Fruit fly (Drosophila melanogaster): ENCODE data around the gene CG14323.

CG14323 gene

DNA sequence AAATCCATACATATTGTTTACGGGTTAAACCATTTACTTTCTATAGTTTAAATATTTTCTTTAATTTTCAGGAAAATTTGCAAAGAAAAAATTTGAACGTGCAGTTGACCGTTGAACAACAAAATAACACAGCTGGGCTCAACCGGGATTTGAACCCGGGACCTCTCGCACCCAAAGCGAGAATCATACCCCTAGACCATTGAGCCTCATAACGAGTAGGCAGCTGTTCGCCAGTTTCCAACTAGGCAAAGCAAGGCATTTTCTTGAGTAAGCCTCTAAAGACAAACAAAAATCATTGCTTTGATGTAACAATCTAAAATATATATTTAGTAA lies 4.0 kb downstream of the CG14323 start (continued):
- TF ChIP-seq Hr39 (GFP tag; optimal IDR thresholded peaks at IDR 0.05) = no peak
- no peak for TF ChIP-seq CG8319 (GFP tag; optimal IDR thresholded peaks at IDR 0.05)
- TF ChIP-seq Ets21C (GFP tag; optimal IDR thresholded peaks at IDR 0.05) = no peak
- TF ChIP-seq CG6854 (GFP tag; optimal IDR thresholded peaks at IDR 0.05) = no peak
- TF ChIP-seq topi (GFP tag; optimal IDR thresholded peaks at IDR 0.05) = no peak
- no peak for TF ChIP-seq CG6276 (GFP tag; optimal IDR thresholded peaks at IDR 0.05)
- no peak for TF ChIP-seq Sox14 (GFP tag; optimal IDR thresholded peaks at IDR 0.05)

DNA sequence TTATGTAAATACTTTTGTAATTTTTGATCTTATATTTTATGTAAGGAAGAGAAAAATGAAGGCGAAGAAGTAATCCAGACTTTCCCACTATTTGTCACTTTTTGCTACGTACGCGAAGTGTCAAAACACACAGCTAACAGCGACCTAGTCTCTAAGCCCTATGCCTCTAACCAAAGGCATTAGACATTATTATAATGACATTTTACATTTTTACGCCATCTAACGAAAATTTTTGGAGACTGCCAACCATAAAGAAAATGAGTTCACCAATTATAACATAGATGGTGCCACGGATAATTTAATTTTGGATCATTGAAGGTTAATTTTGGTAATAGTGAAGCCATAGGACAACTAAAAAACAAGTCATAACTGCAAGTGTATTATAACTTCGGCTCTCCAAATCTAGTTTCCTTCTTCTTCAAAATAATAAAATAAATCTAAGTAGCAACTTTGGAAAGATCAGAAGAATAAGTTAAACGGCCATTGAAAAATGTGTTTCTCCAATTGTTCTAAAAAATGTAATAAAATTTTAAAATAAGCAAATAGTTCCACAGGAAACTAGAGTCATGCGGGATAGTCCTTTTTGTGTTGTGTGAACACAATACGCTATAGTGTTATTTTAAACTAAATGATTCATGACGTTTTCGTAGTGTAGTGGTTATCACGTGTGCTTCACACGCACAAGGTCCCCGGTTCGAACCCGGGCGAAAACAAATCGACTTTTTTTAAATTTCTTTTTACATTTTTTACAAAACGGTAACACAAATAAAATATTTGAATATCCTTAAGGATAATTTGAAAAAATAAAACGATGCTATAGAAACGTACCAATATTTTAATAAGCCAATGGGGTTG lies 4.6 kb downstream of the CG14323 start:
- TF ChIP-seq svp (GFP tag) = peak; percentile 55
- no peak for TF ChIP-seq CG3032 (tag; optimal IDR thresholded peaks at IDR 0.05)
- peak; percentile 9 for TF ChIP-seq acj6 (GFP tag; optimal IDR thresholded peaks at IDR 0.05)
- no peak for TF ChIP-seq CG11902 (GFP tag; optimal IDR thresholded peaks at IDR 0.05)
- peak; percentile 20 for TF ChIP-seq Hr4 (GFP tag; optimal IDR thresholded peaks at IDR 0.05)
- TF ChIP-seq Sox102F (GFP tag; optimal IDR thresholded peaks at IDR 0.05) = no peak
- peak; percentile 24; the same call in 1 of the 3 replicates for TF ChIP-seq CG8119 (GFP tag; IDR thresholded peaks at IDR 0.05)
- no peak for TF ChIP-seq CG11762 (GFP tag; optimal IDR thresholded peaks at IDR 0.05; ENCODE audit: insufficient read depth)
- no peak for TF ChIP-seq dsx (GFP tag; optimal IDR thresholded peaks at IDR 0.05; ENCODE audit: poor library complexity, severe bottlenecking)
- peak; percentile 5 for TF ChIP-seq CG6854 (GFP tag; optimal IDR thresholded peaks at IDR 0.05)
- peak; percentile 79 for TF ChIP-seq Eip78C (GFP tag)
- TF ChIP-seq CG32006 (GFP tag; optimal IDR thresholded peaks at IDR 0.05) = peak; percentile 11
- peak; percentile 27 for TF ChIP-seq Met (GFP tag; optimal IDR thresholded peaks at IDR 0.05)
- no peak for TF ChIP-seq Blimp-1 (GFP tag; optimal IDR thresholded peaks at IDR 0.05)
- peak; percentile 31 for TF ChIP-seq CG6276 (GFP tag; optimal IDR thresholded peaks at IDR 0.05)
- peak; percentile 9 for TF ChIP-seq pdm3 (GFP tag; optimal IDR thresholded peaks at IDR 0.05)
- TF ChIP-seq CG10631 (GFP tag; optimal IDR thresholded peaks at IDR 0.05) = no peak
- TF ChIP-seq CG15336 (GFP tag; IDR thresholded peaks at IDR 0.05) = peak; percentile 55; the same call in 1 of the 2 replicates
- no peak for TF ChIP-seq esn (GFP tag; optimal IDR thresholded peaks at IDR 0.05)
- no peak for TF ChIP-seq eg (GFP tag; IDR thresholded peaks at IDR 0.05)
- TF ChIP-seq Hr39 (GFP tag; optimal IDR thresholded peaks at IDR 0.05) = peak; percentile 48
- peak; percentile 22 for TF ChIP-seq CG31627 (GFP tag; optimal IDR thresholded peaks at IDR 0.05)
- no peak for TF ChIP-seq CG3919 (GFP tag; optimal IDR thresholded peaks at IDR 0.05)
- peak; percentile 6 for TF ChIP-seq lz (GFP tag; optimal IDR thresholded peaks at IDR 0.05)
- TF ChIP-seq cyc (GFP tag; optimal IDR thresholded peaks at IDR 0.05) = peak; percentile 22
- TF ChIP-seq CG6792 (GFP tag; optimal IDR thresholded peaks at IDR 0.05) = peak; percentile 3
- TF ChIP-seq Ets96B (tag; optimal IDR thresholded peaks at IDR 0.05) = no peak
- TF ChIP-seq ss (GFP tag; optimal IDR thresholded peaks at IDR 0.05) = peak; percentile 44 to 54
- TF ChIP-seq Smox (GFP tag; optimal IDR thresholded peaks at IDR 0.05) = peak; percentile 3
- TF ChIP-seq Sox15 (GFP tag; optimal IDR thresholded peaks at IDR 0.05) = no peak
- no peak for TF ChIP-seq CG7368 (GFP tag; optimal IDR thresholded peaks at IDR 0.05)
- no peak for TF ChIP-seq Hr38 (GFP tag; optimal IDR thresholded peaks at IDR 0.05)
- no peak for TF ChIP-seq fd59A (GFP tag; optimal IDR thresholded peaks at IDR 0.05)

DNA sequence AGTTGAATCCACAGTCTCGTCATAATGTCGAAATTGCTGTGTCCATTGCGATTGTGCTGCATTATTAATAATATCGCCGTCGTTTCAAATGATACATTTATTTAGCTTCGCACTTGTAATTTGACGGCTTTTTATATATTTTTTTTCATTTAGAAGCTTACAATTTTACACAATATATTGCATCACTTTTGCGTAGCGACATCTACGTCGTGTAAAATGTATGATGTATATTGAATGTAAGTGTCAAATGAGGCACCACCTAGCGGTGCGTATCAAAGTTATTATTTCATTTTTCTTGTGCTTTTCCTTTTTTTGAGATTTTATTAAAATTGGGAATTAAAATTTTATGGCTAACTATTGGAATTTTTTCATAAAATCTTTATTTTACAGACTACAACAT lies 5.4 kb downstream of the CG14323 start:
- TF ChIP-seq CG10669 (GFP tag; optimal IDR thresholded peaks at IDR 0.05) = no peak
- no peak for TF ChIP-seq OdsH (GFP tag; optimal IDR thresholded peaks at IDR 0.05)
- TF ChIP-seq CG3032 (tag; optimal IDR thresholded peaks at IDR 0.05) = peak; percentile 11

Measured in whole organism, prepupa.